Fruit fly (Drosophila melanogaster) whole organism, prepupa: ENCODE measurements around the gene Spag1.

Experiments used
- CG10631 ChIP-seq: fragments of 200-800 bp; sonication (Bioruptor generic); optimal IDR thresholded peaks from 2 replicates; lab custom pipeline; 2016; ENCODE audit warnings: missing biosample characterization, missing genetic modification characterization
- CG10669 ChIP-seq: fragments of 200-800 bp; sonication (Bioruptor generic); optimal IDR thresholded peaks from 3 replicates; lab custom pipeline; 2018; ENCODE audit warnings: missing biosample characterization, mild to moderate bottlenecking, missing genetic modification characterization, moderate library complexity
- CG11902 ChIP-seq: fragments of 200-800 bp; sonication (Bioruptor generic); optimal IDR thresholded peaks from 3 replicates; lab custom pipeline; 2016; ENCODE audit warnings: missing biosample characterization, missing genetic modification characterization
- CG15336 ChIP-seq: fragments of 200-800 bp; sonication (Bioruptor generic); IDR thresholded peaks from 2 replicates; pipeline ENCODE4 v1.3.6; 2022; ENCODE audit warnings: missing biosample characterization, missing genetic modification characterization
- CG1621 ChIP-seq: fragments of 200-800 bp; sonication (Bioruptor generic); optimal IDR thresholded peaks from 3 replicates; lab custom pipeline; 2018; ENCODE audit warnings: missing biosample characterization, mild to moderate bottlenecking, missing genetic modification characterization
- CG16779 ChIP-seq: fragments of 200-800 bp; sonication (Bioruptor generic); optimal IDR thresholded peaks from 3 replicates; lab custom pipeline; 2017; ENCODE audit warnings: missing biosample characterization, mild to moderate bottlenecking, missing genetic modification characterization
- CG3032 ChIP-seq: fragments of 200-800 bp; optimal IDR thresholded peaks from 2 replicates; lab custom pipeline; 2019; ENCODE audit warnings: missing biosample characterization, mild to moderate bottlenecking, missing genetic modification characterization, moderate library complexity
- CG31627 ChIP-seq: fragments of 200-800 bp; sonication (Bioruptor generic); optimal IDR thresholded peaks from 3 replicates; lab custom pipeline; 2016; ENCODE audit warnings: missing biosample characterization, missing genetic modification characterization
- CG32006 ChIP-seq: fragments of 200-800 bp; sonication (Bioruptor generic); optimal IDR thresholded peaks from 3 replicates; lab custom pipeline; 2017; ENCODE audit warnings: missing biosample characterization, mild to moderate bottlenecking, missing genetic modification characterization
- CG34406 ChIP-seq: fragments of 200-800 bp; sonication (Bioruptor generic); optimal IDR thresholded peaks from 3 replicates; lab custom pipeline; 2016; ENCODE audit warnings: missing biosample characterization, missing genetic modification characterization
- CG3919 ChIP-seq: fragments of 200-800 bp; sonication (Bioruptor generic); optimal IDR thresholded peaks from 3 replicates; lab custom pipeline; 2016; ENCODE audit warnings: missing biosample characterization, missing genetic modification characterization
- CG4318 ChIP-seq: fragments of 200-800 bp; sonication (Bioruptor generic); optimal IDR thresholded peaks from 3 replicates; lab custom pipeline; 2017; ENCODE audit warnings: missing biosample characterization, mild to moderate bottlenecking, missing genetic modification characterization
- CG6163 ChIP-seq: fragments of 200-800 bp; sonication (Bioruptor generic); IDR thresholded peaks from 3 replicates; pipeline ENCODE4 v1.3.6; 2022; ENCODE audit warnings: missing biosample characterization, missing genetic modification characterization
- CG6276 ChIP-seq: fragments of 200-800 bp; sonication (Bioruptor generic); optimal IDR thresholded peaks from 2 replicates; lab custom pipeline; 2017; ENCODE audit warnings: missing biosample characterization, mild to moderate bottlenecking, missing genetic modification characterization
- CG6792 ChIP-seq: fragments of 200-800 bp; sonication (Bioruptor generic); optimal IDR thresholded peaks from 3 replicates; lab custom pipeline; 2016; ENCODE audit warnings: missing biosample characterization, missing genetic modification characterization
- CG6854 ChIP-seq: fragments of 200-800 bp; sonication (Bioruptor generic); optimal IDR thresholded peaks from 2 replicates; lab custom pipeline; 2017; ENCODE audit warnings: missing biosample characterization, mild to moderate bottlenecking, missing genetic modification characterization
- CG8119 ChIP-seq: fragments of 200-800 bp; sonication (Bioruptor generic); IDR thresholded peaks from 3 replicates; pipeline ENCODE4 v1.3.6; 2022; ENCODE audit warnings: missing biosample characterization, missing genetic modification characterization
- CG8319 ChIP-seq: fragments of 200-800 bp; sonication (Bioruptor generic); optimal IDR thresholded peaks from 3 replicates; lab custom pipeline; 2016; ENCODE audit warnings: missing biosample characterization, missing genetic modification characterization
- CG8632 ChIP-seq: fragments of 200-800 bp; sonication (Bioruptor generic); optimal IDR thresholded peaks from 3 replicates; lab custom pipeline; 2016; ENCODE audit warnings: missing biosample characterization, missing genetic modification characterization
- CG9139 ChIP-seq: fragments of 200-800 bp; sonication (Bioruptor generic); optimal IDR thresholded peaks from 3 replicates; lab custom pipeline; 2017; ENCODE audit warnings: missing biosample characterization, mild to moderate bottlenecking, missing genetic modification characterization
- Eip75B ChIP-seq: fragments of 200-800 bp; sonication (Bioruptor generic); optimal IDR thresholded peaks from 3 replicates; lab custom pipeline; 2016; ENCODE audit warnings: missing biosample characterization, missing genetic modification characterization
- Ets96B ChIP-seq: fragments of 200-800 bp; optimal IDR thresholded peaks from 2 replicates; lab custom pipeline; 2019; ENCODE audit warnings: missing biosample characterization, mild to moderate bottlenecking, missing genetic modification characterization, moderate library complexity
- Hr38 ChIP-seq: sonication (Bioruptor generic); optimal IDR thresholded peaks from 2 replicates; lab custom pipeline; 2016; ENCODE audit warnings: missing biosample characterization, missing genetic modification characterization
- Hr39 ChIP-seq: fragments of 200-800 bp; sonication (Bioruptor generic); optimal IDR thresholded peaks from 2 replicates; lab custom pipeline; 2016; ENCODE audit warnings: missing biosample characterization, missing genetic modification characterization
- Hr4 ChIP-seq: fragments of 200-800 bp; sonication (Bioruptor generic); optimal IDR thresholded peaks from 3 replicates; lab custom pipeline; 2016; ENCODE audit warnings: missing biosample characterization, missing genetic modification characterization
- Lpt ChIP-seq: fragments of 200-800 bp; sonication (Bioruptor generic); optimal IDR thresholded peaks from 3 replicates; lab custom pipeline; 2016; ENCODE audit warnings: missing biosample characterization, missing genetic modification characterization
- Smox ChIP-seq: fragments of 200-800 bp; sonication (Bioruptor generic); optimal IDR thresholded peaks from 3 replicates; lab custom pipeline; 2016; ENCODE audit warnings: missing biosample characterization, missing genetic modification characterization
- Sox14 ChIP-seq: fragments of 200-800 bp; sonication (Bioruptor generic); optimal IDR thresholded peaks from 3 replicates; lab custom pipeline; 2016; ENCODE audit warnings: missing biosample characterization, missing genetic modification characterization
- Sox15 ChIP-seq: fragments of 200-800 bp; sonication (Bioruptor generic); optimal IDR thresholded peaks from 3 replicates; lab custom pipeline; 2016; ENCODE audit warnings: missing biosample characterization, missing genetic modification characterization
- achi ChIP-seq: fragments of 200-800 bp; sonication (Bioruptor generic); optimal IDR thresholded peaks from 3 replicates; lab custom pipeline; 2016; ENCODE audit warnings: missing biosample characterization, missing genetic modification characterization
- acj6 ChIP-seq: fragments of 200-800 bp; sonication (Bioruptor generic); optimal IDR thresholded peaks from 3 replicates; lab custom pipeline; 2016; ENCODE audit warnings: missing biosample characterization, missing genetic modification characterization
- cyc ChIP-seq: fragments of 200-800 bp; sonication (Bioruptor generic); optimal IDR thresholded peaks from 3 replicates; lab custom pipeline; 2016; ENCODE audit warnings: missing biosample characterization, missing genetic modification characterization
- dac ChIP-seq: fragments of 200-800 bp; sonication (Bioruptor generic); optimal IDR thresholded peaks from 2 replicates; lab custom pipeline; 2017; ENCODE audit warnings: missing biosample characterization, mild to moderate bottlenecking, missing genetic modification characterization
- dsx ChIP-seq: fragments of 200-800 bp; optimal IDR thresholded peaks from 3 replicates; lab custom pipeline; 2019; ENCODE audit warnings: missing biosample characterization, mild to moderate bottlenecking, missing genetic modification characterization, moderate library complexity; ENCODE audit not compliant: poor library complexity, severe bottlenecking
- eg ChIP-seq: fragments of 200-800 bp; sonication (Bioruptor generic); IDR thresholded peaks from 3 replicates; pipeline ENCODE4 v1.3.6; 2022; ENCODE audit warnings: missing biosample characterization, missing genetic modification characterization
- esn ChIP-seq: fragments of 200-800 bp; sonication (Bioruptor generic); optimal IDR thresholded peaks from 2 replicates; lab custom pipeline; 2016; ENCODE audit warnings: missing biosample characterization, mild to moderate bottlenecking, missing genetic modification characterization, moderate library complexity
- fd59A ChIP-seq: fragments of 200-800 bp; sonication (Bioruptor generic); optimal IDR thresholded peaks from 2 replicates; lab custom pipeline; 2017; ENCODE audit warnings: missing biosample characterization, mild to moderate bottlenecking, missing genetic modification characterization, missing genetic modification reagents
- fd85E ChIP-seq: fragments of 200-800 bp; sonication (Bioruptor generic); optimal IDR thresholded peaks from 3 replicates; lab custom pipeline; 2016; ENCODE audit warnings: missing biosample characterization, missing genetic modification characterization
- fkh ChIP-seq: fragments of 200-800 bp; sonication (Bioruptor generic); optimal IDR thresholded peaks from 3 replicates; lab custom pipeline; 2017; ENCODE audit warnings: missing biosample characterization, mild to moderate bottlenecking, missing genetic modification characterization, moderate library complexity
- lz ChIP-seq: fragments of 200-800 bp; sonication (Bioruptor generic); optimal IDR thresholded peaks from 3 replicates; lab custom pipeline; 2016; ENCODE audit warnings: missing biosample characterization, missing genetic modification characterization
- pdm3 ChIP-seq: fragments of 200-800 bp; sonication (Bioruptor generic); optimal IDR thresholded peaks from 3 replicates; lab custom pipeline; 2016; ENCODE audit warnings: missing biosample characterization, missing genetic modification characterization
- salr ChIP-seq, 2 experiments: fragments of 200-800 bp; sonication (Bioruptor generic); optimal IDR thresholded peaks; 3 replicates each; lab custom pipeline; 2016 to 2018; ENCODE audit warnings: missing biosample characterization in 2 of 2, missing genetic modification characterization in 2 of 2, mild to moderate bottlenecking in 1 of 2
- spab ChIP-seq: fragments of 200-800 bp; sonication (Bioruptor generic); optimal IDR thresholded peaks from 2 replicates; lab custom pipeline; 2017; ENCODE audit warnings: missing biosample characterization, mild to moderate bottlenecking, missing genetic modification characterization, missing genetic modification reagents
- svp ChIP-seq: fragments of 200-800 bp; sonication (Bioruptor generic); peaks from one replicate; lab custom pipeline; 2016; ENCODE audit warnings: missing biosample characterization, missing genetic modification characterization
- topi ChIP-seq: fragments of 200-800 bp; sonication (Bioruptor generic); optimal IDR thresholded peaks from 3 replicates; lab custom pipeline; 2016; ENCODE audit warnings: missing biosample characterization, missing genetic modification characterization
- vri ChIP-seq: fragments of 200-800 bp; sonication (Bioruptor generic); optimal IDR thresholded peaks from 3 replicates; lab custom pipeline; 2016; ENCODE audit warnings: missing biosample characterization, mild to moderate bottlenecking, missing genetic modification characterization

Gene Spag1

dm6 chr3R:26988412-26988981 is 40.9 kb downstream of the Spag1 start, which contains the start of gene CG31075 (continued):
- peak; percentile 94 for TF ChIP-seq CG15336
- TF ChIP-seq fd59A (GFP tag; lab: Kevin White, UChicago), result peak; percentile 74
- peak; percentile 68 for TF ChIP-seq Lpt (GFP tag; lab: Kevin White, UChicago)
- TF ChIP-seq Sox15 (GFP tag; lab: Kevin White, UChicago), result peak; percentile 41
- TF ChIP-seq CG32006, result peak; percentile 76
- TF ChIP-seq pdm3 (GFP tag; lab: Kevin White, UChicago), result peak; percentile 84
- TF ChIP-seq cyc (GFP tag; lab: Kevin White, UChicago), result peak; percentile 92
- TF ChIP-seq CG9139 (GFP tag; lab: Kevin White, UChicago), result peak; percentile 77
- peak; percentile 97 for TF ChIP-seq eg
- peak; percentile 85 for TF ChIP-seq acj6 (GFP tag; lab: Kevin White, UChicago)
- peak; percentile 87 for TF ChIP-seq Smox
- TF ChIP-seq CG10631, result peak; percentile 91
- TF ChIP-seq salr (GFP tag; optimal IDR thresholded peaks at IDR 0.05; lab: Kevin White, UChicago), result peak; percentile 59 to 66
- TF ChIP-seq Eip75B (GFP tag; lab: Kevin White, UChicago), result peak; percentile 87
- peak; percentile 76 for TF ChIP-seq CG31627 (GFP tag; lab: Kevin White, UChicago)
- peak; percentile 96 for TF ChIP-seq svp (GFP tag; lab: Kevin White, UChicago)
- TF ChIP-seq Hr38 (GFP tag; lab: Kevin White, UChicago), result no peak
- TF ChIP-seq CG10669 (GFP tag; lab: Kevin White, UChicago), result peak; percentile 89
- TF ChIP-seq Hr39 (GFP tag; lab: Kevin White, UChicago), result peak; percentile 69
- peak; percentile 91 for TF ChIP-seq topi (GFP tag; lab: Kevin White, UChicago)
- no peak for TF ChIP-seq CG6276 (GFP tag; lab: Kevin White, UChicago)
- TF ChIP-seq CG6792 (GFP tag; lab: Kevin White, UChicago), result peak; percentile 86
- peak; percentile 73 for TF ChIP-seq CG4318 (GFP tag; lab: Kevin White, UChicago)
- peak; percentile 85 for TF ChIP-seq vri (GFP tag; lab: Kevin White, UChicago)
- peak; percentile 74 for TF ChIP-seq CG8632 (GFP tag; lab: Kevin White, UChicago)
- peak; percentile 81 for TF ChIP-seq Sox14 (GFP tag; lab: Kevin White, UChicago)
- TF ChIP-seq CG8119 (GFP tag; lab: Robert Waterston, UW), result peak; percentile 94
- TF ChIP-seq spab (GFP tag; lab: Kevin White, UChicago), result peak; percentile 84
- TF ChIP-seq CG16779 (tag; lab: Kevin White, UChicago), result peak; percentile 81
- peak; percentile 93 for TF ChIP-seq Ets96B (tag; lab: Kevin White, UChicago)
- peak; percentile 99 for TF ChIP-seq CG6163 (GFP tag; lab: Robert Waterston, UW)
- peak; percentile 92 for TF ChIP-seq lz (GFP tag; lab: Kevin White, UChicago)
- TF ChIP-seq Hr4 (GFP tag; lab: Kevin White, UChicago), result peak; percentile 82

- TF ChIP-seq Ets96B (tag; lab: Kevin White, UChicago) (peak; percentile 50), Sox15 (GFP tag; lab: Kevin White, UChicago) (peak; percentile 5), Hr4 (GFP tag; lab: Kevin White, UChicago) (peak; percentile 44), achi (GFP tag; lab: Kevin White, UChicago) (peak; percentile 65), lz (GFP tag; lab: Kevin White, UChicago) (peak; percentile 73), fd85E (GFP tag; lab: Kevin White, UChicago) (no peak), CG31627 (GFP tag; lab: Kevin White, UChicago) (peak; percentile 56), CG6163 (GFP tag; lab: Robert Waterston, UW) (no peak), CG6792 (GFP tag; lab: Kevin White, UChicago) (peak; percentile 60), dsx (GFP tag; lab: Kevin White, UChicago) (peak; percentile 67), topi (GFP tag; lab: Kevin White, UChicago) (peak; percentile 85), CG34406 (GFP tag; lab: Kevin White, UChicago) (peak; percentile 42), Hr39 (GFP tag; lab: Kevin White, UChicago) (peak; percentile 54), esn (GFP tag; lab: Kevin White, UChicago) (peak; percentile 81), CG3919 (GFP tag; lab: Kevin White, UChicago) (peak; percentile 65), Sox14 (GFP tag; lab: Kevin White, UChicago) (peak; percentile 77), dac (GFP tag; lab: Kevin White, UChicago) (no peak), svp (GFP tag; lab: Kevin White, UChicago) (peak; percentile 94), CG11902 (peak; percentile 57), CG4318 (GFP tag; lab: Kevin White, UChicago) (no peak), fkh (GFP tag; lab: Kevin White, UChicago) (peak; percentile 70), Smox (peak; percentile 60), CG1621 (tag; lab: Kevin White, UChicago) (no peak), vri (GFP tag; lab: Kevin White, UChicago) (peak; percentile 48), CG3032 (tag; lab: Kevin White, UChicago) (peak; percentile 53), CG6854 (GFP tag; lab: Kevin White, UChicago) (no peak), CG8319 (peak; percentile 45), CG10669 (GFP tag; lab: Kevin White, UChicago) (peak; percentile 64)
These were observed 42.3 kb downstream of the Spag1 start, which contains the start of gene CG31076 for dm6 chr3R:26989802-26990509. CG31076 (minus strand) TSS chr3R:26989852.
